Worm (Caenorhabditis elegans): ENCODE measurements around the gene del-9.

DNA sequence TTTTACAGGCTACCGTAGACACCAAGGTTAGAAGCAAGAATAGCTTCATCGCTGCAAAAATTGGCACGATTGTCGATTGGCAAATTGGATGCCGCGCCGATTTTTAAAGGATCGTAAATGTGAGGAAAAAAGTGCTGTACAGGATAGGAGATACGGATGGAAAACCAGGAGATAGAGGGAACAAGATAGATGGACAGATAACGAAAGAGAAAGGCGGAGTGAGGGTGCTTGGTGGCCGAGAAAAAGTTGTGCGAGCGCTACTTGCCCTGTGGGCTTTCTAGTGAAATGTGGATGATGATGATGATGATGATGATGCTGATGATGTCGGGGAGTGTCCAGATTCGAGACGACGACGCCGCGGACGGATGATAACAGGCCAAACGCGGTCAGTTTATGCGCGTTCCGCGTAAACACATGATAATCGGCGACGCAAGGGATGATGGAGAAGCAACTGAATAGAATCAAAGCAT is 20.8 kb downstream of the del-9 start, which contains the start of gene T27A10.6:
- no peak for TF ChIP-seq ama-1 (optimal IDR thresholded peaks at IDR 0.05)
- TF ChIP-seq sea-1 (GFP tag; conservative IDR thresholded peaks at IDR 0.05) = no peak
- TF ChIP-seq ceh-36 (tag; optimal IDR thresholded peaks at IDR 0.05) = no peak
- no peak for TF ChIP-seq tbx-37 (GFP tag; conservative IDR thresholded peaks at IDR 0.05)
- no peak for TF ChIP-seq F13C5.2 (tag; optimal IDR thresholded peaks at IDR 0.05)

Data from whole organism, early embryonic.